Fruit fly (Drosophila melanogaster) whole organism, embryonic: ENCODE data around the gene Taf10.
A peak's percentile ranks its signal among the peaks of the same experiment; 100 is the strongest.

ENCODE experiments used
- Awh ChIP-seq: fragments of 200-800 bp; sonication (Bioruptor generic); IDR thresholded peaks from 2 replicates; pipeline ENCODE4, ENCODE4 v1.3.6; 2022; ENCODE audit warnings: missing biosample characterization, missing genetic modification characterization
- B-H2 ChIP-seq: fragments of 200-800 bp; sonication (Bioruptor generic); optimal IDR thresholded peaks from 2 replicates; lab custom pipeline; 2018; ENCODE audit warnings: missing biosample characterization, mild to moderate bottlenecking, missing genetic modification characterization
- BEAF-32 ChIP-seq: fragments of 200-800 bp; sonication (Bioruptor generic); optimal IDR thresholded peaks from 3 replicates; lab custom pipeline; 2017; ENCODE audit warnings: missing biosample characterization, missing genetic modification characterization, mild to moderate bottlenecking, moderate library complexity, missing genetic modification reagents
- CG10209 ChIP-seq: fragments of 200-800 bp; sonication (Bioruptor generic); optimal IDR thresholded peaks from 3 replicates; lab custom pipeline; 2017; ENCODE audit warnings: missing biosample characterization, mild to moderate bottlenecking, missing genetic modification characterization, missing genetic modification reagents
- CG10462 ChIP-seq: fragments of 200-800 bp; sonication (Bioruptor generic); optimal IDR thresholded peaks from 2 replicates; lab custom pipeline; 2016; ENCODE audit warnings: missing biosample characterization, missing genetic modification characterization
- CG10565 ChIP-seq: fragments of 200-800 bp; sonication (Bioruptor generic); optimal IDR thresholded peaks from 3 replicates; lab custom pipeline; 2016; ENCODE audit warnings: missing biosample characterization, mild to moderate bottlenecking, missing genetic modification characterization
- CG11093 ChIP-seq: fragments of 200-800 bp; sonication (Bioruptor generic); IDR thresholded peaks from 3 replicates; pipeline ENCODE4 v1.3.6; 2022; ENCODE audit warnings: missing biosample characterization, missing genetic modification characterization
- CG11695 ChIP-seq: fragments of 200-800 bp; sonication (Bioruptor generic); IDR thresholded peaks from 3 replicates; pipeline ENCODE4 v1.3.6; 2022; ENCODE audit warnings: missing biosample characterization, missing genetic modification characterization
- CG12391 ChIP-seq: fragments of 200-800 bp; sonication (Bioruptor generic); optimal IDR thresholded peaks from 3 replicates; lab custom pipeline; 2018; ENCODE audit warnings: missing biosample characterization, mild to moderate bottlenecking, missing genetic modification characterization, moderate library complexity
- CG13424 ChIP-seq: fragments of 200-800 bp; sonication (Bioruptor generic); optimal IDR thresholded peaks from 2 replicates; lab custom pipeline; 2019; ENCODE audit warnings: missing biosample characterization, mild to moderate bottlenecking, missing genetic modification characterization, moderate library complexity
- CG14667 ChIP-seq: fragments of 200-800 bp; sonication (Bioruptor generic); IDR thresholded peaks from 2 replicates; pipeline ENCODE4 v1.3.6; 2022; ENCODE audit warnings: missing biosample characterization, missing genetic modification characterization
- CG15479 ChIP-seq: fragments of 200-800 bp; sonication (Bioruptor generic); optimal IDR thresholded peaks from 3 replicates; lab custom pipeline; 2019; ENCODE audit warnings: missing biosample characterization, mild to moderate bottlenecking, missing genetic modification characterization, moderate library complexity
- CG1603 ChIP-seq: fragments of 200-800 bp; sonication (Bioruptor generic); optimal IDR thresholded peaks from 2 replicates; lab custom pipeline; 2019; ENCODE audit warnings: missing biosample characterization, mild to moderate bottlenecking, missing genetic modification characterization, moderate library complexity
- CG17186 ChIP-seq: fragments of 200-800 bp; sonication (Bioruptor generic); optimal IDR thresholded peaks from 3 replicates; lab custom pipeline; 2017; ENCODE audit warnings: missing biosample characterization, missing genetic modification reagents, missing genetic modification characterization
- CG18476 ChIP-seq: fragments of 200-800 bp; sonication (Bioruptor generic); optimal IDR thresholded peaks from 2 replicates; lab custom pipeline; 2016; ENCODE audit warnings: missing biosample characterization, mild to moderate bottlenecking, missing genetic modification characterization
- CG30403 ChIP-seq: fragments of 200-800 bp; sonication (Bioruptor generic); optimal IDR thresholded peaks from 3 replicates; lab custom pipeline; 2016; ENCODE audit warnings: missing biosample characterization, missing genetic modification characterization
- CG7928 ChIP-seq: fragments of 200-800 bp; sonication (Bioruptor generic); optimal IDR thresholded peaks from 2 replicates; lab custom pipeline; 2017; ENCODE audit warnings: missing biosample characterization, mild to moderate bottlenecking, missing genetic modification characterization
- CG9437 ChIP-seq: fragments of 200-800 bp; sonication (Bioruptor generic); optimal IDR thresholded peaks from 2 replicates; lab custom pipeline; 2018; ENCODE audit warnings: missing biosample characterization, mild to moderate bottlenecking, missing genetic modification characterization
- CG9609 ChIP-seq: fragments of 200-800 bp; sonication (Bioruptor generic); optimal IDR thresholded peaks from 3 replicates; lab custom pipeline; 2016; ENCODE audit warnings: missing biosample characterization, missing genetic modification characterization
- CTCF ChIP-seq: fragments of 200-800 bp; sonication (Bioruptor generic); optimal IDR thresholded peaks from 2 replicates; lab custom pipeline; 2017; ENCODE audit warnings: missing biosample characterization, mild to moderate bottlenecking, missing genetic modification characterization, moderate library complexity
- CoRest ChIP-seq: fragments of 200-800 bp; sonication (Bioruptor generic); optimal IDR thresholded peaks from 3 replicates; lab custom pipeline; 2018; ENCODE audit warnings: missing biosample characterization, mild to moderate bottlenecking, missing genetic modification characterization, moderate library complexity
- Doc3 ChIP-seq: fragments of 200-800 bp; sonication (Bioruptor generic); IDR thresholded peaks from 3 replicates; pipeline ENCODE4 v1.3.6; 2022; ENCODE audit warnings: missing biosample characterization, missing genetic modification characterization; ENCODE audit not compliant: partially characterized antibody
- Eip74EF ChIP-seq, 2 experiments: fragments of 200-800 bp in 1 of 2; fragments of >200 bp in 1 of 2; sonication (Bioruptor generic) in 1 of 2; optimal IDR thresholded peaks; 2 replicates each; lab custom pipeline; 2017 to 2019; ENCODE audit warnings: missing biosample characterization in 2 of 2, missing genetic modification characterization in 2 of 2, mild to moderate bottlenecking in 1 of 2, moderate library complexity in 1 of 2
- Ets65A ChIP-seq: fragments of 200-800 bp; sonication (Bioruptor generic); peaks from one replicate; lab custom pipeline; 2016; ENCODE audit warnings: missing biosample characterization, missing genetic modification characterization
- HLH54F ChIP-seq: fragments of 200-800 bp; sonication (Bioruptor generic); optimal IDR thresholded peaks from 3 replicates; lab custom pipeline; 2016; ENCODE audit warnings: missing biosample characterization, missing genetic modification characterization
- Hey ChIP-seq: fragments of 200-800 bp; sonication (Bioruptor generic); optimal IDR thresholded peaks from 3 replicates; lab custom pipeline; 2018; ENCODE audit warnings: missing biosample characterization, mild to moderate bottlenecking, missing genetic modification characterization
- Hr51 ChIP-seq, 2 experiments: fragments of 200-800 bp; sonication (Bioruptor generic); optimal IDR thresholded peaks; 2 replicates in 1 of 2; 3 replicates in 1 of 2; lab custom pipeline; 2016 to 2018; ENCODE audit warnings: missing biosample characterization in 2 of 2, missing genetic modification characterization in 2 of 2, mild to moderate bottlenecking in 1 of 2, moderate library complexity in 1 of 2
- Nf-YA ChIP-seq: fragments of 200-800 bp; sonication (Bioruptor generic); IDR thresholded peaks from 2 replicates; pipeline ENCODE4 v1.3.6; 2022; ENCODE audit warnings: missing biosample characterization, missing genetic modification characterization
- Poxn ChIP-seq: fragments of 200-800 bp; sonication (Bioruptor generic); IDR thresholded peaks from 2 replicates; pipeline ENCODE4 v1.3.6; 2022; ENCODE audit warnings: missing biosample characterization, missing genetic modification characterization
- Rx ChIP-seq: fragments of 200-800 bp; sonication (Bioruptor generic); IDR thresholded peaks from 2 replicates; pipeline ENCODE4 v1.3.6; 2022; ENCODE audit warnings: missing biosample characterization, missing genetic modification characterization
- Xbp1 ChIP-seq: fragments of 200-800 bp; sonication (Bioruptor generic); optimal IDR thresholded peaks from 3 replicates; lab custom pipeline; 2016; ENCODE audit warnings: missing biosample characterization, mild to moderate bottlenecking, missing genetic modification characterization
- bigmax ChIP-seq: fragments of 200-800 bp; sonication (Bioruptor generic); optimal IDR thresholded peaks from 2 replicates; lab custom pipeline; 2018; ENCODE audit warnings: missing biosample characterization, mild to moderate bottlenecking, missing genetic modification characterization
- danr ChIP-seq: fragments of 200-800 bp; sonication (Bioruptor generic); IDR thresholded peaks from 2 replicates; pipeline ENCODE4 v1.3.6; 2022; ENCODE audit warnings: missing biosample characterization, missing genetic modification characterization
- fd64A ChIP-seq: fragments of 200-800 bp; sonication (Bioruptor generic); optimal IDR thresholded peaks from 3 replicates; lab custom pipeline; 2018; ENCODE audit warnings: missing biosample characterization, mild to moderate bottlenecking, missing genetic modification characterization
- fru ChIP-seq: fragments of >200 bp; optimal IDR thresholded peaks from 2 replicates; lab custom pipeline; 2017
- gcm ChIP-seq: fragments of 200-800 bp; sonication (Bioruptor generic); optimal IDR thresholded peaks from 2 replicates; lab custom pipeline; 2019; ENCODE audit warnings: missing biosample characterization, mild to moderate bottlenecking, missing genetic modification characterization, moderate library complexity
- jigr1 ChIP-seq: fragments of 200-800 bp; sonication (Bioruptor generic); IDR thresholded peaks from 3 replicates; pipeline ENCODE4 v1.3.6; 2022; ENCODE audit warnings: missing biosample characterization, missing genetic modification characterization
- luna ChIP-seq: fragments of 200-800 bp; sonication (Bioruptor generic); optimal IDR thresholded peaks from 2 replicates; lab custom pipeline; 2016; ENCODE audit warnings: missing biosample characterization, missing genetic modification characterization
- pros ChIP-seq: fragments of 200-800 bp; sonication (Bioruptor generic); optimal IDR thresholded peaks from 3 replicates; lab custom pipeline; 2019; ENCODE audit warnings: missing biosample characterization, mild to moderate bottlenecking, missing genetic modification characterization, moderate library complexity
- row ChIP-seq: fragments of 200-800 bp; sonication (Bioruptor generic); IDR thresholded peaks from 3 replicates; pipeline ENCODE4 v1.3.6; 2022; ENCODE audit warnings: missing biosample characterization, missing genetic modification characterization
- sc ChIP-seq, 3 experiments: fragments of >200 bp in 2 of 3; fragments of 200-800 bp in 1 of 3; sonication (Bioruptor generic) in 1 of 3; optimal IDR thresholded peaks; 2 replicates in 2 of 3; 3 replicates in 1 of 3; lab custom pipeline; 2017; ENCODE audit warnings: mild to moderate bottlenecking in 1 of 3, missing biosample characterization in 1 of 3, missing genetic modification characterization in 1 of 3, missing genetic modification reagents in 1 of 3
- seq ChIP-seq: fragments of 200-800 bp; sonication (Bioruptor generic); IDR thresholded peaks from 2 replicates; pipeline ENCODE4 v1.3.6; 2022; ENCODE audit warnings: missing biosample characterization, missing genetic modification characterization
- sisA ChIP-seq: fragments of 200-800 bp; sonication (Bioruptor generic); IDR thresholded peaks from 2 replicates; pipeline ENCODE4 v1.3.6; 2022; ENCODE audit warnings: missing biosample characterization, missing genetic modification characterization
- sob ChIP-seq: fragments of 200-800 bp; sonication (Bioruptor generic); IDR thresholded peaks from 2 replicates; pipeline ENCODE4 v1.3.6; 2022; ENCODE audit warnings: missing biosample characterization, missing genetic modification characterization
- sr ChIP-seq: fragments of 200-800 bp; sonication (Bioruptor generic); IDR thresholded peaks from 3 replicates; pipeline ENCODE4 v1.3.6; 2022; ENCODE audit warnings: missing biosample characterization, missing genetic modification characterization
- stwl ChIP-seq: fragments of 200-800 bp; sonication (Bioruptor generic); optimal IDR thresholded peaks from 3 replicates; lab custom pipeline; 2018; ENCODE audit warnings: missing biosample characterization, mild to moderate bottlenecking, missing genetic modification characterization, moderate library complexity
- sug ChIP-seq: fragments of 200-800 bp; optimal IDR thresholded peaks from 2 replicates; lab custom pipeline; 2019; ENCODE audit warnings: missing biosample characterization, mild to moderate bottlenecking, missing genetic modification characterization, moderate library complexity
- tna ChIP-seq: fragments of 200-800 bp; sonication (Bioruptor generic); IDR thresholded peaks from 2 replicates; pipeline ENCODE4 v1.3.6; 2022; ENCODE audit warnings: missing biosample characterization, missing genetic modification characterization; ENCODE audit not compliant: partially characterized antibody
- unc-4 ChIP-seq: fragments of 200-800 bp; sonication (Bioruptor generic); IDR thresholded peaks from 2 replicates; pipeline ENCODE4 v1.3.6; 2022; ENCODE audit warnings: missing biosample characterization, missing genetic modification characterization; ENCODE audit not compliant: partially characterized antibody

Gene Taf10

DNA sequence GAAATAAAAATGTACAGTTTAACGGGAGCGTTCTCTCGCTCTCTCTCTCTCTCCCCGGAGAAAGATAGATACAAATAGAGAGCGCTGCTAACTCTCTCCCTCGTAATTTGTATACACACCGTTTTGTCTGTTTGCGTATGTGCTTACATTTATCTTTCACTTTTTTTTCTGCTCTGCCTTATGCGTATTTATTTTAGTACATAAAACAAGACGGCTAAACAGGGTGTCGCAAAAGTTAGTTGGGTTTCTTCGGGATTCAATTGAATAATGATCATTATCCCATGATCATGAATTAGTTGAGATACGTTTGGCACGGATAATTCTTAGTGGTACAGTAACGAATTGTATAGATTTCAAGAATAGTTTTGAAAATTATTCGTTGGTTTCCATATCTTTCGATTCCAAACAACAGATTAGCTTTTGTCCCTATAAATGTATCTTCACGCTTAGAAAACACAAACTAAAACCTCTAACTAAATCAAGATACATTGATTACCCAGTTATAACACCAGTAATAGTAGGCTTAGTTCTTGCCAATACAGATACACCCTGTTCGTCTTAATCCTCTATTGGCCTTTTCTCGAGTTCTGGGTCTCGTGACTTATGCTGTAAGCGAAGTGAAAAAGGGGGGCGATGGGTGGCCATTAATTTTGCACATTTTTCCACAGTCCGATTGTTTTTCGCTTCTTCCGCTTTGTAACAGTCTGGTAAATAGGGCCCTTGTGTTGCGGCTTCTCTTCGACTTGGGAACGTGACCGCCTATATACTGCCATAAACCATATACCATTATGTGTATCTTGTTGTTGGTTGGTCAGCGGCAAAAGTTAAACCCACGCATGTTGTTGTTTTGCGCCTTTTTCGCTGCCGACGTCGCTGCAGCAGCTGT is 13.0 kb upstream of the Taf10 start (continued):
- TF ChIP-seq sc (optimal IDR thresholded peaks at IDR 0.05; lab: Kevin White, UChicago) (no peak), sc (GFP tag; optimal IDR thresholded peaks at IDR 0.05; lab: Kevin White, UChicago) (peak; percentile 71), danr (GFP tag; lab: Robert Waterston, UW) (no peak), stwl (no peak), CG11695 (GFP tag; lab: Robert Waterston, UW) (no peak), CG12391 (tag; lab: Kevin White, UChicago) (peak; percentile 86), pros (peak; percentile 58), CG14667 (GFP tag; lab: Robert Waterston, UW) (no peak), sr (no peak), CG18476 (peak; percentile 39), CoRest (tag; lab: Kevin White, UChicago) (peak; percentile 85), Hr51 (GFP tag; optimal IDR thresholded peaks at IDR 0.05; lab: Kevin White, UChicago) (peak; percentile 5 to 90), CG11093 (no peak), luna (GFP tag; lab: Kevin White, UChicago) (peak; percentile 74), sob (GFP tag; lab: Robert Waterston, UW) (no peak), CG9609 (peak; percentile 70), Poxn (GFP tag; lab: Robert Waterston, UW) (no peak), Eip74EF (GFP tag; optimal IDR thresholded peaks at IDR 0.05; lab: Kevin White, UChicago) (peak in 1 of 2 experiments; percentile 67), CG7928 (GFP tag; lab: Kevin White, UChicago) (peak; percentile 68), Hey (peak; percentile 47), fru (lab: Kevin White, UChicago) (no peak), jigr1 (GFP tag; lab: Robert Waterston, UW) (no peak), CG10209 (peak; percentile 81), unc-4 (no peak), HLH54F (GFP tag; lab: Kevin White, UChicago) (peak; percentile 76), Awh (no peak), CTCF (peak; percentile 41), Doc3 (GFP tag; lab: Robert Waterston, UW) (no peak), fd64A (GFP tag; lab: Kevin White, UChicago) (peak; percentile 88), BEAF-32 (GFP tag; lab: Kevin White, UChicago) (no peak), CG10565 (GFP tag; lab: Kevin White, UChicago) (peak; percentile 22), CG17186 (GFP tag; lab: Kevin White, UChicago) (peak; percentile 36), Nf-YA (no peak), CG1603 (tag; lab: Kevin White, UChicago) (peak; percentile 65), CG9437 (GFP tag; lab: Kevin White, UChicago) (peak; percentile 83), gcm (peak; percentile 75), Xbp1 (GFP tag; lab: Kevin White, UChicago) (peak; percentile 71), CG30403 (GFP tag; lab: Kevin White, UChicago) (peak; percentile 86), seq (GFP tag; lab: Robert Waterston, UW) (no peak), Rx (GFP tag; lab: Robert Waterston, UW) (no peak), row (GFP tag; lab: Robert Waterston, UW) (no peak), Ets65A (GFP tag; lab: Kevin White, UChicago) (peak; percentile 94), B-H2 (GFP tag; lab: Kevin White, UChicago) (peak; percentile 65), CG13424 (tag; lab: Kevin White, UChicago) (peak; percentile 87), tna (GFP tag; lab: Robert Waterston, UW) (no peak), sisA (GFP tag; lab: Robert Waterston, UW) (no peak), CG10462 (peak; percentile 59), bigmax (GFP tag; lab: Kevin White, UChicago) (no peak), CG15479 (GFP tag; lab: Kevin White, UChicago) (peak; percentile 50), sug (tag; lab: Kevin White, UChicago) (peak; percentile 65)
